Fruit fly (Drosophila melanogaster) whole organism, embryonic: ENCODE results near the gene CG32099.

Experiments
- Blimp-1 ChIP-seq: fragments of 200-800 bp; sonication (Bioruptor generic); optimal IDR thresholded peaks from 3 replicates; lab custom pipeline; 2018; ENCODE audit warnings: missing biosample characterization, missing genetic modification characterization, mild to moderate bottlenecking, moderate library complexity, missing genetic modification reagents
- Bteb2 ChIP-seq: fragments of 200-800 bp; sonication (Bioruptor generic); optimal IDR thresholded peaks from 2 replicates; lab custom pipeline; 2016; ENCODE audit warnings: missing biosample characterization, missing genetic modification characterization
- CG11560 ChIP-seq: fragments of 200-800 bp; sonication (Bioruptor generic); IDR thresholded peaks from 3 replicates; pipeline ENCODE4 v1.3.6; 2022; ENCODE audit warnings: missing biosample characterization, missing genetic modification characterization
- CG12104 ChIP-seq: fragments of 200-800 bp; sonication (Bioruptor generic); optimal IDR thresholded peaks from 3 replicates; lab custom pipeline; 2016; ENCODE audit warnings: missing biosample characterization, missing genetic modification characterization
- CG13624 ChIP-seq: fragments of 200-800 bp; sonication (Bioruptor generic); optimal IDR thresholded peaks from 2 replicates; lab custom pipeline; 2016; ENCODE audit warnings: missing biosample characterization, missing genetic modification characterization
- CG13894 ChIP-seq: fragments of 200-800 bp; sonication (Bioruptor generic); optimal IDR thresholded peaks from 3 replicates; lab custom pipeline; 2018; ENCODE audit warnings: missing biosample characterization, mild to moderate bottlenecking, missing genetic modification characterization, moderate library complexity
- CG14965 ChIP-seq: fragments of 200-800 bp; sonication (Bioruptor generic); optimal IDR thresholded peaks from 2 replicates; lab custom pipeline; 2016; ENCODE audit warnings: missing biosample characterization, missing genetic modification characterization, borderline replicate concordance
- CG16779 ChIP-seq: fragments of 200-800 bp; sonication (Bioruptor generic); IDR thresholded peaks from 2 replicates; pipeline ENCODE4 v1.3.6; 2022; ENCODE audit warnings: missing biosample characterization, missing genetic modification characterization
- CG2116 ChIP-seq: fragments of 200-800 bp; sonication (Bioruptor generic); optimal IDR thresholded peaks from 3 replicates; lab custom pipeline; 2018; ENCODE audit warnings: missing biosample characterization, mild to moderate bottlenecking, missing genetic modification characterization
- CG2678 ChIP-seq: fragments of 200-800 bp; sonication (Bioruptor generic); optimal IDR thresholded peaks from 3 replicates; lab custom pipeline; 2019; ENCODE audit warnings: missing biosample characterization, mild to moderate bottlenecking, missing genetic modification characterization, moderate library complexity
- CG31441 ChIP-seq: fragments of 200-800 bp; sonication (Bioruptor generic); IDR thresholded peaks from 2 replicates; pipeline ENCODE4 v1.3.6; 2022; ENCODE audit warnings: missing biosample characterization, missing genetic modification characterization
- CG32767 ChIP-seq: fragments of 200-800 bp; sonication (Bioruptor generic); IDR thresholded peaks from 2 replicates; pipeline ENCODE4 v1.3.6; 2022; ENCODE audit warnings: missing biosample characterization, missing genetic modification characterization
- CG3281 ChIP-seq: fragments of 200-800 bp; sonication (Bioruptor generic); optimal IDR thresholded peaks from 3 replicates; lab custom pipeline; 2017; ENCODE audit warnings: missing biosample characterization, mild to moderate bottlenecking, missing genetic modification characterization
- CG3838 ChIP-seq: fragments of 200-800 bp; sonication (Bioruptor generic); optimal IDR thresholded peaks from 3 replicates; lab custom pipeline; 2016; ENCODE audit warnings: missing biosample characterization, missing genetic modification characterization
- CG3847 ChIP-seq: fragments of 200-800 bp; sonication (Bioruptor generic); IDR thresholded peaks from 2 replicates; pipeline ENCODE4 v1.3.6; 2022; ENCODE audit warnings: missing biosample characterization, missing genetic modification characterization
- CG4360 ChIP-seq: fragments of 200-800 bp; sonication (Bioruptor generic); IDR thresholded peaks from 2 replicates; pipeline ENCODE4 v1.3.6; 2022; ENCODE audit warnings: missing biosample characterization, missing genetic modification characterization
- CG6175 ChIP-seq: fragments of 200-800 bp; sonication (Bioruptor generic); IDR thresholded peaks from 3 replicates; pipeline ENCODE4 v1.3.6; 2022; ENCODE audit warnings: missing biosample characterization, missing genetic modification characterization
- CoRest ChIP-seq: fragments of 200-800 bp; sonication (Bioruptor generic); optimal IDR thresholded peaks from 3 replicates; lab custom pipeline; 2018; ENCODE audit warnings: missing biosample characterization, mild to moderate bottlenecking, missing genetic modification characterization, moderate library complexity
- D19B ChIP-seq: fragments of 200-800 bp; sonication (Bioruptor generic); optimal IDR thresholded peaks from 2 replicates; lab custom pipeline; 2017; ENCODE audit warnings: missing biosample characterization, mild to moderate bottlenecking, missing genetic modification characterization
- Fer1 ChIP-seq: fragments of 200-800 bp; sonication (Bioruptor generic); optimal IDR thresholded peaks from 2 replicates; lab custom pipeline; 2017; ENCODE audit warnings: missing biosample characterization, mild to moderate bottlenecking, missing genetic modification characterization
- Fer2 ChIP-seq: fragments of 200-800 bp; sonication (Bioruptor generic); optimal IDR thresholded peaks from 2 replicates; lab custom pipeline; 2018; ENCODE audit warnings: missing biosample characterization, mild to moderate bottlenecking, missing genetic modification characterization, moderate library complexity
- HLH3B ChIP-seq: fragments of 200-800 bp; sonication (Bioruptor generic); IDR thresholded peaks from 2 replicates; pipeline ENCODE4 v1.3.6; 2022; ENCODE audit warnings: missing biosample characterization, missing genetic modification characterization
- HmgD ChIP-seq: fragments of 200-800 bp; sonication (Bioruptor generic); optimal IDR thresholded peaks from 3 replicates; lab custom pipeline; 2016; ENCODE audit warnings: missing biosample characterization, missing genetic modification characterization
- Lpt ChIP-seq: fragments of >200 bp; optimal IDR thresholded peaks from 2 replicates; lab custom pipeline; 2018; ENCODE audit warnings: missing biosample characterization, missing genetic modification characterization
- Mad ChIP-seq: fragments of 200-800 bp; sonication (Bioruptor generic); optimal IDR thresholded peaks from 2 replicates; lab custom pipeline; 2016; ENCODE audit warnings: missing biosample characterization, missing genetic modification characterization
- Med ChIP-seq: fragments of 200-800 bp; sonication (Bioruptor generic); peaks from one replicate; lab custom pipeline; 2016; ENCODE audit warnings: missing biosample characterization, missing genetic modification characterization, mild to moderate bottlenecking, inconsistent platforms, moderate library complexity
- NC2α ChIP-seq: fragments of 200-800 bp; sonication (Bioruptor generic); optimal IDR thresholded peaks from 2 replicates; lab custom pipeline; 2016; ENCODE audit warnings: missing biosample characterization, missing genetic modification characterization
- Pdp1 ChIP-seq, 2 experiments: fragments of 200-800 bp; sonication (Bioruptor generic); optimal IDR thresholded peaks; 3 replicates each; lab custom pipeline; 2016; ENCODE audit warnings: missing biosample characterization in 2 of 2, missing genetic modification characterization in 2 of 2, mild to moderate bottlenecking in 1 of 2, moderate library complexity in 1 of 2
- Scr ChIP-seq: fragments of 200-800 bp; sonication (Bioruptor generic); IDR thresholded peaks from 2 replicates; pipeline ENCODE4 v1.3.6; 2022; ENCODE audit warnings: missing biosample characterization, missing genetic modification characterization; ENCODE audit not compliant: partially characterized antibody
- Sox100B ChIP-seq: fragments of 200-800 bp; sonication (Bioruptor generic); optimal IDR thresholded peaks from 3 replicates; lab custom pipeline; 2018; ENCODE audit warnings: missing biosample characterization, mild to moderate bottlenecking, missing genetic modification characterization
- Spps ChIP-seq: fragments of 200-800 bp; sonication (Bioruptor generic); optimal IDR thresholded peaks from 2 replicates; lab custom pipeline; 2018; ENCODE audit warnings: missing biosample characterization, mild to moderate bottlenecking, missing genetic modification characterization
- Stat92E ChIP-seq, 3 experiments: fragments of >200 bp in 2 of 3; fragments of 200-800 bp in 1 of 3; sonication (Bioruptor generic) in 1 of 3; optimal IDR thresholded peaks; 2 replicates each; lab custom pipeline; 2017 to 2019; ENCODE audit warnings: missing biosample characterization in 3 of 3, missing genetic modification characterization in 3 of 3, mild to moderate bottlenecking in 1 of 3, moderate library complexity in 1 of 3
- ase ChIP-seq: fragments of 200-800 bp; sonication (Bioruptor generic); IDR thresholded peaks from 3 replicates; pipeline ENCODE4 v1.3.6; 2022; ENCODE audit warnings: missing biosample characterization, missing genetic modification characterization
- az2 ChIP-seq: fragments of 200-800 bp; sonication (Bioruptor generic); optimal IDR thresholded peaks from 3 replicates; lab custom pipeline; 2016; ENCODE audit warnings: missing biosample characterization, missing genetic modification characterization
- bab2 ChIP-seq: fragments of 200-800 bp; sonication (Bioruptor generic); optimal IDR thresholded peaks from 2 replicates; lab custom pipeline; 2016; ENCODE audit warnings: missing biosample characterization, missing genetic modification characterization
- bowl ChIP-seq: fragments of 200-800 bp; sonication (Bioruptor generic); IDR thresholded peaks from 2 replicates; pipeline ENCODE4 v1.3.6; 2022; ENCODE audit warnings: missing biosample characterization, missing genetic modification characterization
- btn ChIP-seq: fragments of 200-800 bp; sonication (Bioruptor generic); optimal IDR thresholded peaks from 2 replicates; lab custom pipeline; 2016; ENCODE audit warnings: missing biosample characterization, missing genetic modification characterization
- crol ChIP-seq: fragments of 200-800 bp; sonication (Bioruptor generic); IDR thresholded peaks from 2 replicates; pipeline ENCODE4 v1.3.6; 2022; ENCODE audit warnings: missing biosample characterization, missing genetic modification characterization
- exex ChIP-seq: fragments of 200-800 bp; sonication (Bioruptor generic); optimal IDR thresholded peaks from 4 replicates; lab custom pipeline; 2018; ENCODE audit warnings: missing biosample characterization, mild to moderate bottlenecking, missing genetic modification characterization, moderate library complexity
- gcm ChIP-seq: fragments of 200-800 bp; sonication (Bioruptor generic); optimal IDR thresholded peaks from 2 replicates; lab custom pipeline; 2019; ENCODE audit warnings: missing biosample characterization, mild to moderate bottlenecking, missing genetic modification characterization, moderate library complexity
- h ChIP-seq: fragments of >200 bp; optimal IDR thresholded peaks from 2 replicates; lab custom pipeline; 2017
- inv ChIP-seq: fragments of 200-800 bp; sonication (Bioruptor generic); IDR thresholded peaks from 2 replicates; pipeline ENCODE4 v1.3.6; 2022; ENCODE audit warnings: missing biosample characterization, missing genetic modification characterization; ENCODE audit not compliant: partially characterized antibody
- jing ChIP-seq: fragments of 200-800 bp; sonication (Bioruptor generic); optimal IDR thresholded peaks from 2 replicates; lab custom pipeline; 2018; ENCODE audit warnings: missing biosample characterization, mild to moderate bottlenecking, missing genetic modification characterization
- jumu ChIP-seq: fragments of 200-800 bp; sonication (Bioruptor generic); optimal IDR thresholded peaks from 3 replicates; lab custom pipeline; 2016; ENCODE audit warnings: missing biosample characterization, missing genetic modification characterization
- kah ChIP-seq: fragments of 200-800 bp; sonication (Bioruptor generic); optimal IDR thresholded peaks from 2 replicates; lab custom pipeline; 2018; ENCODE audit warnings: missing biosample characterization, mild to moderate bottlenecking, missing genetic modification characterization
- mam ChIP-seq: fragments of 200-800 bp; sonication (Bioruptor generic); optimal IDR thresholded peaks from 3 replicates; lab custom pipeline; 2016; ENCODE audit warnings: missing biosample characterization, missing genetic modification characterization
- nom ChIP-seq: fragments of 200-800 bp; sonication (Bioruptor generic); optimal IDR thresholded peaks from 2 replicates; lab custom pipeline; 2017; ENCODE audit warnings: missing biosample characterization, missing genetic modification characterization, mild to moderate bottlenecking, moderate library complexity, missing genetic modification reagents
- seq ChIP-seq: fragments of 200-800 bp; sonication (Bioruptor generic); IDR thresholded peaks from 2 replicates; pipeline ENCODE4 v1.3.6; 2022; ENCODE audit warnings: missing biosample characterization, missing genetic modification characterization
- sug ChIP-seq: fragments of 200-800 bp; optimal IDR thresholded peaks from 2 replicates; lab custom pipeline; 2019; ENCODE audit warnings: missing biosample characterization, mild to moderate bottlenecking, missing genetic modification characterization, moderate library complexity
- usp ChIP-seq: fragments of >200 bp; optimal IDR thresholded peaks from 2 replicates; lab custom pipeline; 2017; ENCODE audit warnings: missing biosample characterization, missing genetic modification characterization
- wdn ChIP-seq: fragments of 200-800 bp; sonication (Bioruptor generic); IDR thresholded peaks from 2 replicates; pipeline ENCODE4 v1.3.6; 2022; ENCODE audit warnings: missing biosample characterization, missing genetic modification characterization

Gene CG32099

dm6 chr3L:12124975-12125374 is 24.1 kb upstream of the CG32099 start, which contains the start of gene yps (continued):
- TF ChIP-seq CG6175 (peak; percentile 87), Stat92E (GFP tag; optimal IDR thresholded peaks at IDR 0.05; lab: Kevin White, UChicago) (peak in 1 of 3 experiments; percentile 73), kah (GFP tag; lab: Kevin White, UChicago) (peak; percentile 94), ase (peak; percentile 88), jumu (GFP tag; lab: Kevin White, UChicago) (peak; percentile 70), HLH3B (peak; percentile 87; the same call in 1 of the 2 replicates), crol (peak; percentile 39; the same call in 1 of the 2 replicates), exex (tag; lab: Kevin White, UChicago) (peak; percentile 73), Mad (GFP tag; lab: Kevin White, UChicago) (peak; percentile 94), CG13894 (tag; lab: Kevin White, UChicago) (peak; percentile 91), CG16779 (peak; percentile 85), Lpt (GFP tag; lab: Kevin White, UChicago) (no peak), CG2678 (tag; lab: Kevin White, UChicago) (peak; percentile 84), CG2116 (GFP tag; lab: Kevin White, UChicago) (peak; percentile 99), btn (peak; percentile 88), Pdp1 (GFP tag; optimal IDR thresholded peaks at IDR 0.05; lab: Kevin White, UChicago) (peak; percentile 86 to 93), NC2α (GFP tag; lab: Kevin White, UChicago) (peak; percentile 87), bowl (peak; percentile 80), Bteb2 (GFP tag; lab: Kevin White, UChicago) (peak; percentile 93), CG3847 (GFP tag; lab: Robert Waterston, UW) (peak; percentile 87), CG31441 (GFP tag; lab: Robert Waterston, UW) (peak; percentile 89), Scr (GFP tag; lab: Robert Waterston, UW) (peak; percentile 79), Fer1 (GFP tag; lab: Kevin White, UChicago) (peak; percentile 98), HmgD (GFP tag; lab: Kevin White, UChicago) (peak; percentile 95), D19B (GFP tag; lab: Kevin White, UChicago) (peak; percentile 81), CG4360 (GFP tag; lab: Robert Waterston, UW) (peak; percentile 71), sug (tag; lab: Kevin White, UChicago) (peak; percentile 95), seq (GFP tag; lab: Robert Waterston, UW) (peak; percentile 84), Med (GFP tag; lab: Kevin White, UChicago) (peak; percentile 100), bab2 (GFP tag; lab: Kevin White, UChicago) (peak; percentile 78), h (lab: Kevin White, UChicago) (no peak), az2 (peak; percentile 82), CG3281 (peak; percentile 97), wdn (GFP tag; lab: Robert Waterston, UW) (peak; percentile 88), Sox100B (GFP tag; lab: Kevin White, UChicago) (peak; percentile 92), CG11560 (peak; percentile 49; the same call in 1 of the 3 replicates), Blimp-1 (GFP tag; lab: Kevin White, UChicago) (no peak), usp (GFP tag; lab: Kevin White, UChicago) (no peak), jing (GFP tag; lab: Kevin White, UChicago) (no peak), mam (peak; percentile 77), inv (peak; percentile 68), CG13624 (GFP tag; lab: Kevin White, UChicago) (peak; percentile 94), Spps (tag; lab: Kevin White, UChicago) (peak; percentile 80), nom (GFP tag; lab: Kevin White, UChicago) (peak; percentile 93), CG12104 (GFP tag; lab: Kevin White, UChicago) (peak; percentile 96), gcm (peak; percentile 94), CoRest (peak; percentile 84), CG32767 (GFP tag; lab: Robert Waterston, UW) (peak; percentile 72), Fer2 (tag; lab: Kevin White, UChicago) (peak; percentile 89), CG14965 (peak; percentile 76), CG3838 (GFP tag; lab: Kevin White, UChicago) (peak; percentile 91)
